Worm (Caenorhabditis elegans): ENCODE data around the gene srg-13.

Gene srg-13

ce11 chrIII:4671949-4672348, at the start of gene srg-13:
TSS of gene srg-13 (plus strand) at chrIII:4672249.
- TF ChIP-seq scrt-1 (GFP tag; IDR thresholded peaks at IDR 0.05): no peak
- no peak for TF ChIP-seq B0310.2 (tag; optimal IDR thresholded peaks at IDR 0.05)
- TF ChIP-seq pes-1 (GFP tag; IDR thresholded peaks at IDR 0.05): no peak
- TF ChIP-seq aly-1 (tag; optimal IDR thresholded peaks at IDR 0.05): no peak
- TF ChIP-seq sea-1 (GFP tag; conservative IDR thresholded peaks at IDR 0.05): no peak
- no peak for TF ChIP-seq hnd-1 (tag; optimal IDR thresholded peaks at IDR 0.05)
- TF ChIP-seq tbx-11 (GFP tag; IDR thresholded peaks at IDR 0.05): no peak
- TF ChIP-seq ets-7 (tag; optimal IDR thresholded peaks at IDR 0.05): no peak
- no peak for TF ChIP-seq ceh-36 (tag; optimal IDR thresholded peaks at IDR 0.05)
- no peak for TF ChIP-seq hmg-4 (GFP tag; optimal IDR thresholded peaks at IDR 0.05)
- TF ChIP-seq flt-1 (GFP tag; IDR thresholded peaks at IDR 0.05): no peak
- TF ChIP-seq hmbx-1 (tag; optimal IDR thresholded peaks at IDR 0.05): no peak
- TF ChIP-seq ama-1 (optimal IDR thresholded peaks at IDR 0.05): no peak

- TF ChIP-seq pes-1 (GFP tag; IDR thresholded peaks at IDR 0.05) (no peak), ets-7 (tag; optimal IDR thresholded peaks at IDR 0.05) (no peak), sea-1 (GFP tag; conservative IDR thresholded peaks at IDR 0.05) (no peak), F13C5.2 (tag; optimal IDR thresholded peaks at IDR 0.05) (no peak), scrt-1 (GFP tag; IDR thresholded peaks at IDR 0.05) (no peak), flt-1 (GFP tag; IDR thresholded peaks at IDR 0.05) (no peak), hnd-1 (tag; optimal IDR thresholded peaks at IDR 0.05) (no peak), tbx-11 (GFP tag; IDR thresholded peaks at IDR 0.05) (no peak), tbx-37 (GFP tag; conservative IDR thresholded peaks at IDR 0.05) (no peak), hmg-4 (GFP tag; optimal IDR thresholded peaks at IDR 0.05) (no peak), B0310.2 (tag; optimal IDR thresholded peaks at IDR 0.05) (no peak), ceh-13 (GFP tag; optimal IDR thresholded peaks at IDR 0.05) (no peak), aly-1 (tag; optimal IDR thresholded peaks at IDR 0.05) (no peak), hmbx-1 (tag; optimal IDR thresholded peaks at IDR 0.05) (no peak)
Observed at ce11 chrIII:4622375-4623130, 49.5 kb upstream of the srg-13 start, which contains the start of gene lron-5. TSS of gene lron-5 (plus strand) at chrIII:4623029.

- TF ChIP-seq ets-7 (tag; optimal IDR thresholded peaks at IDR 0.05) (no peak), ama-1 (optimal IDR thresholded peaks at IDR 0.05) (no peak), tbx-11 (GFP tag; IDR thresholded peaks at IDR 0.05) (no peak), F13C5.2 (tag; optimal IDR thresholded peaks at IDR 0.05) (no peak), hmg-4 (GFP tag; optimal IDR thresholded peaks at IDR 0.05) (no peak), flt-1 (GFP tag; IDR thresholded peaks at IDR 0.05) (no peak), pes-1 (GFP tag; IDR thresholded peaks at IDR 0.05) (no peak), aly-1 (tag; optimal IDR thresholded peaks at IDR 0.05) (no peak), sea-1 (GFP tag; conservative IDR thresholded peaks at IDR 0.05) (no peak), scrt-1 (GFP tag; IDR thresholded peaks at IDR 0.05) (no peak), ceh-13 (GFP tag; optimal IDR thresholded peaks at IDR 0.05) (no peak), tbx-37 (GFP tag; conservative IDR thresholded peaks at IDR 0.05) (no peak), hmbx-1 (tag; optimal IDR thresholded peaks at IDR 0.05) (no peak), B0310.2 (tag; optimal IDR thresholded peaks at IDR 0.05) (no peak), tra-4 (tag; optimal IDR thresholded peaks at IDR 0.05) (no peak), ceh-36 (tag; optimal IDR thresholded peaks at IDR 0.05) (no peak), hnd-1 (tag; optimal IDR thresholded peaks at IDR 0.05) (no peak)
Observed at ce11 chrIII:4626148-4626922, 45.7 kb upstream of the srg-13 start.

- TF ChIP-seq ets-7 (tag; optimal IDR thresholded peaks at IDR 0.05) (no peak), hmbx-1 (tag; optimal IDR thresholded peaks at IDR 0.05) (no peak), tbx-37 (GFP tag; conservative IDR thresholded peaks at IDR 0.05) (no peak), hmg-4 (GFP tag; optimal IDR thresholded peaks at IDR 0.05) (no peak), sea-1 (GFP tag; conservative IDR thresholded peaks at IDR 0.05) (no peak)
Observed at ce11 chrIII:4628165-4628564, 43.9 kb upstream of the srg-13 start, which contains the start of gene clec-151. TSS of gene clec-151 (plus strand) at chrIII:4628465.

- TF ChIP-seq hnd-1 (tag; optimal IDR thresholded peaks at IDR 0.05): no peak
- no peak for TF ChIP-seq B0310.2 (tag; optimal IDR thresholded peaks at IDR 0.05)
- no peak for TF ChIP-seq scrt-1 (GFP tag; IDR thresholded peaks at IDR 0.05)
- no peak for TF ChIP-seq ceh-36 (tag; optimal IDR thresholded peaks at IDR 0.05)
- no peak for TF ChIP-seq tra-4 (tag; optimal IDR thresholded peaks at IDR 0.05)
- TF ChIP-seq tbx-11 (GFP tag; IDR thresholded peaks at IDR 0.05): no peak
- no peak for TF ChIP-seq tbx-37 (GFP tag; conservative IDR thresholded peaks at IDR 0.05)
- no peak for TF ChIP-seq ama-1 (optimal IDR thresholded peaks at IDR 0.05)
- no peak for TF ChIP-seq hmbx-1 (tag; optimal IDR thresholded peaks at IDR 0.05)
- TF ChIP-seq pes-1 (GFP tag; IDR thresholded peaks at IDR 0.05): no peak
Observed at ce11 chrIII:4634947-4635346, 37.1 kb upstream of the srg-13 start, which contains the start of gene clec-153. TSS of gene clec-153 (plus strand) at chrIII:4635247.

ce11 chrIII:4643262-4643661, 28.8 kb upstream of the srg-13 start, which contains the start of gene pfas-1:
TSS of gene pfas-1 (minus strand) at chrIII:4643310.
- TF ChIP-seq sea-1 (GFP tag; conservative IDR thresholded peaks at IDR 0.05): no peak
- TF ChIP-seq ets-7 (tag; optimal IDR thresholded peaks at IDR 0.05): no peak

- no peak for TF ChIP-seq ama-1 (optimal IDR thresholded peaks at IDR 0.05)
- no peak for TF ChIP-seq ets-7 (tag; optimal IDR thresholded peaks at IDR 0.05)
- no peak for TF ChIP-seq tbx-37 (GFP tag; conservative IDR thresholded peaks at IDR 0.05)
- no peak for TF ChIP-seq scrt-1 (GFP tag; IDR thresholded peaks at IDR 0.05)
- TF ChIP-seq sea-1 (GFP tag; conservative IDR thresholded peaks at IDR 0.05): no peak
- TF ChIP-seq aly-1 (tag; optimal IDR thresholded peaks at IDR 0.05): no peak
- no peak for TF ChIP-seq F13C5.2 (tag; optimal IDR thresholded peaks at IDR 0.05)
- TF ChIP-seq B0310.2 (tag; optimal IDR thresholded peaks at IDR 0.05): no peak
- no peak for TF ChIP-seq pes-1 (GFP tag; IDR thresholded peaks at IDR 0.05)
- TF ChIP-seq ceh-13 (GFP tag; optimal IDR thresholded peaks at IDR 0.05): no peak
Observed at ce11 chrIII:4646246-4646645, 25.8 kb upstream of the srg-13 start, which contains the start of gene pqn-29. TSS of gene pqn-29 (minus strand) at chrIII:4646346.
